Worm (Caenorhabditis elegans): ENCODE measurements around the gene vha-6.

The vha-6 gene

ce11 chrII:11472542-11472941 lies 34.3 kb upstream of the vha-6 start:
- no peak for TF ChIP-seq C04F5.9 (tag; optimal IDR thresholded peaks at IDR 0.05)
- TF ChIP-seq elt-3 (tag; optimal IDR thresholded peaks at IDR 0.05), result peak; percentile 2 to 93 (median 73)
- TF ChIP-seq dpl-1 (GFP tag; optimal IDR thresholded peaks at IDR 0.05), result peak in 1 of 3 experiments; percentile 30
- TF ChIP-seq nhr-71 (tag; optimal IDR thresholded peaks at IDR 0.05), result peak; percentile 48
- peak; percentile 22 for TF ChIP-seq unc-130 (tag; optimal IDR thresholded peaks at IDR 0.05)
- TF ChIP-seq snu-23 (GFP tag; optimal IDR thresholded peaks at IDR 0.05), result peak; percentile 31
- TF ChIP-seq isw-1 (GFP tag; IDR thresholded peaks at IDR 0.05), result no peak
- peak; percentile 2 for TF ChIP-seq tbx-2 (tag; optimal IDR thresholded peaks at IDR 0.05)
- peak; percentile 13 for TF ChIP-seq nhr-90 (tag; optimal IDR thresholded peaks at IDR 0.05; ENCODE audit: poor library complexity)
- peak; percentile 59 for TF ChIP-seq lin-14 (GFP tag; optimal IDR thresholded peaks at IDR 0.05)
- TF ChIP-seq blmp-1 (tag; optimal IDR thresholded peaks at IDR 0.05), result peak; percentile 97
- TF ChIP-seq nhr-20 (tag; optimal IDR thresholded peaks at IDR 0.05), result peak; percentile 65
- no peak for TF ChIP-seq nhr-28 (tag; optimal IDR thresholded peaks at IDR 0.05)
- peak; percentile 72 for TF ChIP-seq nhr-85 (tag)
- TF ChIP-seq mdl-1 (tag; optimal IDR thresholded peaks at IDR 0.05), result peak in 1 of 2 experiments; percentile 71
- TF ChIP-seq lin-35 (GFP tag; optimal IDR thresholded peaks at IDR 0.05), result peak in 1 of 2 experiments; percentile 56
- TF ChIP-seq sox-4 (tag; optimal IDR thresholded peaks at IDR 0.05), result no peak

- TF ChIP-seq C34B4.2 (tag; optimal IDR thresholded peaks at IDR 0.05), result no peak
- no peak for TF ChIP-seq snpc-4 (tag; optimal IDR thresholded peaks at IDR 0.05)
- no peak for TF ChIP-seq efl-1 (optimal IDR thresholded peaks at IDR 0.05)
- TF ChIP-seq efl-1 (GFP tag; optimal IDR thresholded peaks at IDR 0.05 in 1 of 2), result peak in 1 of 2 experiments; percentile 26
- no peak for TF ChIP-seq ceh-63 (GFP tag; optimal IDR thresholded peaks at IDR 0.05)
- TF ChIP-seq ets-5 (GFP tag; IDR thresholded peaks at IDR 0.05), result no peak
- no peak for TF ChIP-seq grh-1 (GFP tag; IDR thresholded peaks at IDR 0.05)
- TF ChIP-seq egl-13 (tag; optimal IDR thresholded peaks at IDR 0.05), result no peak
Measured at ce11 chrII:11471916-11472315, 33.7 kb upstream of the vha-6 start, which contains the start of gene mfn-1. mfn-1 (minus strand) TSS chrII:11472016.

ce11 chrII:11469574-11470108 lies 31.4 kb upstream of the vha-6 start, which contains the start of gene cisd-1:
cisd-1 (minus strand) TSS chrII:11469624.
- TF ChIP-seq pax-3 (tag; optimal IDR thresholded peaks at IDR 0.05) (no peak), sup-37 (GFP tag; optimal IDR thresholded peaks at IDR 0.05) (no peak), blmp-1 (tag; optimal IDR thresholded peaks at IDR 0.05) (peak; percentile 82), pqm-1 (tag; optimal IDR thresholded peaks at IDR 0.05) (no peak), tbx-2 (tag; optimal IDR thresholded peaks at IDR 0.05) (peak; percentile 0), mdl-1 (tag; optimal IDR thresholded peaks at IDR 0.05) (peak in 1 of 2 experiments; percentile 11), snu-23 (GFP tag; optimal IDR thresholded peaks at IDR 0.05) (peak; percentile 28), irx-1 (tag; optimal IDR thresholded peaks at IDR 0.05) (no peak), lin-14 (GFP tag; optimal IDR thresholded peaks at IDR 0.05) (peak; percentile 49), elt-2 (tag; optimal IDR thresholded peaks at IDR 0.05) (peak; percentile 33), sox-4 (tag; optimal IDR thresholded peaks at IDR 0.05) (no peak), nhr-85 (tag) (peak; percentile 16), alr-1 (tag; optimal IDR thresholded peaks at IDR 0.05; ENCODE audit: borderline replicate concordance) (no peak), nhr-19 (GFP tag; conservative IDR thresholded peaks at IDR 0.05) (peak; percentile 30; the same call in 1 of the 2 replicates), elt-3 (tag; optimal IDR thresholded peaks at IDR 0.05) (peak in 1 of 6 experiments; percentile 1), mep-1 (tag; optimal IDR thresholded peaks at IDR 0.05) (peak; percentile 10), nhr-71 (tag; optimal IDR thresholded peaks at IDR 0.05) (peak; percentile 32), nhr-90 (tag; optimal IDR thresholded peaks at IDR 0.05; ENCODE audit: poor library complexity) (peak; percentile 10), sptf-1 (tag; optimal IDR thresholded peaks at IDR 0.05) (no peak), rnt-1 (tag; optimal IDR thresholded peaks at IDR 0.05) (no peak), lin-39 (tag; optimal IDR thresholded peaks at IDR 0.05) (no peak), lin-35 (GFP tag; optimal IDR thresholded peaks at IDR 0.05) (peak in 1 of 2 experiments; percentile 34)
